Worm (Caenorhabditis elegans) whole organism, L3 larva: ENCODE results near the gene T20G5.12.

Source experiments
- aly-2 ChIP-seq: fragments of 150-350 bp; optimal IDR thresholded peaks from 2 replicates; lab custom pipeline; 2014; ENCODE audit warnings: missing biosample characterization, missing genetic modification characterization
- lin-39 ChIP-seq: fragments of 150-350 bp; optimal IDR thresholded peaks from 2 replicates; lab custom pipeline; 2018; ENCODE audit warnings: missing biosample characterization, missing genetic modification reagents, missing genetic modification characterization
- mdl-1 ChIP-seq: fragments of 150-350 bp; optimal IDR thresholded peaks from 2 replicates; lab custom pipeline; 2014; ENCODE audit warnings: missing biosample characterization, missing genetic modification characterization
- nhr-11 ChIP-seq: fragments of 150-350 bp; optimal IDR thresholded peaks from 2 replicates; lab custom pipeline; 2014; ENCODE audit warnings: missing biosample characterization, missing genetic modification characterization
- nhr-43 ChIP-seq: sonication (generic microtip); optimal IDR thresholded peaks from 2 replicates; lab custom pipeline; 2016; ENCODE audit warnings: mild to moderate bottlenecking, missing genetic modification characterization, missing compliant biosample characterization; ENCODE audit not compliant: poor library complexity, severe bottlenecking
- pha-4 ChIP-seq: fragments of 150-350 bp; optimal IDR thresholded peaks from 2 replicates; lab custom pipeline; 2014; ENCODE audit warnings: missing biosample characterization, missing genetic modification reagents, missing genetic modification characterization
- pqm-1 ChIP-seq: fragments of 150-350 bp; optimal IDR thresholded peaks from 2 replicates; lab custom pipeline; 2017; ENCODE audit warnings: missing biosample characterization, missing genetic modification characterization, inconsistent platforms
- unc-39 ChIP-seq: sonication (generic microtip); optimal IDR thresholded peaks from 4 replicates; lab custom pipeline; 2017; ENCODE audit warnings: missing biosample characterization, missing genetic modification characterization
- unc-62 ChIP-seq: fragments of 150-350 bp; sonication (generic microtip); optimal IDR thresholded peaks from 4 replicates; lab custom pipeline; 2014; ENCODE audit warnings: missing biosample characterization, missing genetic modification reagents, missing genetic modification characterization

- TF ChIP-seq pha-4 (tag; lab: Kevin White, UChicago) (no peak), nhr-43 (tag; lab: Kevin White, UChicago) (no peak), unc-62 (GFP tag; lab: Kevin White, UChicago) (no peak), aly-2 (tag; lab: Kevin White, UChicago) (no peak), mdl-1 (no peak), nhr-11 (tag; lab: Kevin White, UChicago) (no peak), lin-39 (tag; lab: Kevin White, UChicago) (no peak), pqm-1 (no peak), unc-39 (tag; lab: Kevin White, UChicago) (no peak)
Observed at ce11 chrIII:10231641-10232040, 30.2 kb downstream of the T20G5.12 start.
